Fruit fly (Drosophila melanogaster) whole organism, embryonic: ENCODE results near the gene Pex5.

Experiments used
- CG10431 ChIP-seq: fragments of 200-800 bp; sonication (Bioruptor generic); optimal IDR thresholded peaks from 3 replicates; lab custom pipeline; 2018; ENCODE audit warnings: missing biosample characterization, mild to moderate bottlenecking, missing genetic modification characterization
- CG10959 ChIP-seq: fragments of 200-800 bp; sonication (Bioruptor generic); IDR thresholded peaks from 2 replicates; pipeline ENCODE4 v1.3.6; 2022; ENCODE audit warnings: missing biosample characterization, missing genetic modification characterization
- CG1233 ChIP-seq: fragments of 200-800 bp; sonication (Bioruptor generic); optimal IDR thresholded peaks from 4 replicates; lab custom pipeline; 2018; ENCODE audit warnings: missing biosample characterization, mild to moderate bottlenecking, missing genetic modification characterization
- CG12391 ChIP-seq: fragments of 200-800 bp; sonication (Bioruptor generic); optimal IDR thresholded peaks from 3 replicates; lab custom pipeline; 2018; ENCODE audit warnings: missing biosample characterization, mild to moderate bottlenecking, missing genetic modification characterization, moderate library complexity
- CG12744 ChIP-seq: fragments of 200-800 bp; sonication (Bioruptor generic); optimal IDR thresholded peaks from 2 replicates; lab custom pipeline; 2016; ENCODE audit warnings: missing biosample characterization, missing genetic modification characterization
- CG13894 ChIP-seq: fragments of 200-800 bp; sonication (Bioruptor generic); optimal IDR thresholded peaks from 3 replicates; lab custom pipeline; 2018; ENCODE audit warnings: missing biosample characterization, mild to moderate bottlenecking, missing genetic modification characterization, moderate library complexity
- CG15269 ChIP-seq: fragments of 200-800 bp; sonication (Bioruptor generic); optimal IDR thresholded peaks from 2 replicates; lab custom pipeline; 2018; ENCODE audit warnings: missing biosample characterization, mild to moderate bottlenecking, missing genetic modification characterization, moderate library complexity
- CG16813 ChIP-seq: fragments of 200-800 bp; sonication (Bioruptor generic); IDR thresholded peaks from 3 replicates; pipeline ENCODE4 v1.3.6; 2022; ENCODE audit warnings: missing biosample characterization, missing genetic modification characterization; ENCODE audit not compliant: partially characterized antibody
- CG17385 ChIP-seq: fragments of 200-800 bp; sonication (Bioruptor generic); optimal IDR thresholded peaks from 3 replicates; lab custom pipeline; 2018; ENCODE audit warnings: missing biosample characterization, mild to moderate bottlenecking, missing genetic modification characterization
- CG18764 ChIP-seq: fragments of 200-800 bp; sonication (Bioruptor generic); optimal IDR thresholded peaks from 3 replicates; lab custom pipeline; 2016; ENCODE audit warnings: missing biosample characterization, missing genetic modification characterization
- CG2875 ChIP-seq: fragments of 200-800 bp; sonication (Bioruptor generic); optimal IDR thresholded peaks from 2 replicates; lab custom pipeline; 2017; ENCODE audit warnings: missing biosample characterization, mild to moderate bottlenecking, missing genetic modification characterization, missing genetic modification reagents
- CG30431 ChIP-seq: fragments of 200-800 bp; sonication (Bioruptor generic); optimal IDR thresholded peaks from 2 replicates; lab custom pipeline; 2017; ENCODE audit warnings: missing biosample characterization, missing genetic modification characterization
- CG33213 ChIP-seq: fragments of 200-800 bp; sonication (Bioruptor generic); optimal IDR thresholded peaks from 3 replicates; lab custom pipeline; 2016; ENCODE audit warnings: missing biosample characterization, missing genetic modification characterization
- CG34376 ChIP-seq: fragments of 200-800 bp; sonication (Bioruptor generic); optimal IDR thresholded peaks from 2 replicates; lab custom pipeline; 2018; ENCODE audit warnings: missing biosample characterization, mild to moderate bottlenecking, missing genetic modification characterization
- CG3838 ChIP-seq: fragments of 200-800 bp; sonication (Bioruptor generic); optimal IDR thresholded peaks from 3 replicates; lab custom pipeline; 2016; ENCODE audit warnings: missing biosample characterization, missing genetic modification characterization
- CG4328 ChIP-seq: fragments of 200-800 bp; sonication (Bioruptor generic); optimal IDR thresholded peaks from 3 replicates; lab custom pipeline; 2017; ENCODE audit warnings: missing biosample characterization, missing genetic modification reagents, missing genetic modification characterization
- CG6854 ChIP-seq: fragments of 200-800 bp; sonication (Bioruptor generic); optimal IDR thresholded peaks from 3 replicates; lab custom pipeline; 2017; ENCODE audit warnings: missing biosample characterization, mild to moderate bottlenecking, missing genetic modification characterization
- CG9215 ChIP-seq: fragments of 200-800 bp; sonication (Bioruptor generic); IDR thresholded peaks from 2 replicates; pipeline ENCODE4 v1.3.6; 2022; ENCODE audit warnings: missing biosample characterization, missing genetic modification characterization
- CTCF ChIP-seq: fragments of 200-800 bp; sonication (Bioruptor generic); optimal IDR thresholded peaks from 2 replicates; lab custom pipeline; 2017; ENCODE audit warnings: missing biosample characterization, mild to moderate bottlenecking, missing genetic modification characterization, moderate library complexity
- Camta ChIP-seq: fragments of 200-800 bp; sonication (Bioruptor generic); optimal IDR thresholded peaks from 2 replicates; lab custom pipeline; 2016; ENCODE audit warnings: missing biosample characterization, missing genetic modification characterization
- CoRest ChIP-seq: fragments of 200-800 bp; sonication (Bioruptor generic); optimal IDR thresholded peaks from 3 replicates; lab custom pipeline; 2018; ENCODE audit warnings: missing biosample characterization, mild to moderate bottlenecking, missing genetic modification characterization, moderate library complexity
- Dfd ChIP-seq, 2 experiments: fragments of >200 bp; optimal IDR thresholded peaks; 2 replicates each; lab custom pipeline; 2017; ENCODE audit warnings: missing biosample characterization in 2 of 2, missing genetic modification characterization in 2 of 2
- Dip2 ChIP-seq: fragments of 200-800 bp; sonication (Bioruptor generic); IDR thresholded peaks from 2 replicates; pipeline ENCODE4 v1.3.6; 2022; ENCODE audit warnings: missing biosample characterization, missing genetic modification characterization
- Doc3 ChIP-seq: fragments of 200-800 bp; sonication (Bioruptor generic); IDR thresholded peaks from 3 replicates; pipeline ENCODE4 v1.3.6; 2022; ENCODE audit warnings: missing biosample characterization, missing genetic modification characterization; ENCODE audit not compliant: partially characterized antibody
- HLH54F ChIP-seq: fragments of 200-800 bp; sonication (Bioruptor generic); optimal IDR thresholded peaks from 3 replicates; lab custom pipeline; 2016; ENCODE audit warnings: missing biosample characterization, missing genetic modification characterization
- Hr78 ChIP-seq, 2 experiments: fragments of 200-800 bp in 1 of 2; fragments of >200 bp in 1 of 2; sonication (Bioruptor generic) in 1 of 2; optimal IDR thresholded peaks; 2 replicates each; lab custom pipeline; 2017 to 2019; ENCODE audit warnings: missing biosample characterization in 2 of 2, missing genetic modification characterization in 2 of 2, mild to moderate bottlenecking in 1 of 2, moderate library complexity in 1 of 2
- Jarid2 ChIP-seq: fragments of 200-800 bp; sonication (Bioruptor generic); optimal IDR thresholded peaks from 3 replicates; lab custom pipeline; 2017; ENCODE audit warnings: mild to moderate bottlenecking, missing biosample characterization, missing genetic modification reagents, missing genetic modification characterization
- Kr ChIP-seq: fragments of 200-800 bp; sonication (Bioruptor generic); optimal IDR thresholded peaks from 2 replicates; lab custom pipeline; 2017; ENCODE audit warnings: missing biosample characterization, mild to moderate bottlenecking, missing genetic modification characterization
- Mad ChIP-seq: fragments of 200-800 bp; sonication (Bioruptor generic); optimal IDR thresholded peaks from 2 replicates; lab custom pipeline; 2016; ENCODE audit warnings: missing biosample characterization, missing genetic modification characterization
- Optix ChIP-seq: fragments of 200-800 bp; sonication (Bioruptor generic); IDR thresholded peaks from 3 replicates; pipeline ENCODE4 v1.3.6; 2022; ENCODE audit warnings: missing biosample characterization, missing genetic modification characterization
- PHDP ChIP-seq: fragments of 200-800 bp; sonication (Bioruptor generic); optimal IDR thresholded peaks from 3 replicates; lab custom pipeline; 2018; ENCODE audit warnings: missing biosample characterization, mild to moderate bottlenecking, missing genetic modification characterization, moderate library complexity
- Xrp1 ChIP-seq: fragments of 200-800 bp; sonication (Bioruptor generic); IDR thresholded peaks from 2 replicates; pipeline ENCODE4 v1.3.6; 2022; ENCODE audit warnings: missing biosample characterization, missing genetic modification characterization
- cato ChIP-seq: fragments of 200-800 bp; sonication (Bioruptor generic); optimal IDR thresholded peaks from 2 replicates; lab custom pipeline; 2016; ENCODE audit warnings: missing biosample characterization, missing genetic modification characterization, borderline replicate concordance
- crc ChIP-seq: fragments of 200-800 bp; sonication (Bioruptor generic); optimal IDR thresholded peaks from 2 replicates; lab custom pipeline; 2016; ENCODE audit warnings: missing biosample characterization, missing genetic modification characterization
- esg ChIP-seq: fragments of 200-800 bp; sonication (Bioruptor generic); conservative IDR thresholded peaks from 2 replicates; pipeline ENCODE4 v1.3.6; 2022; ENCODE audit warnings: missing biosample characterization, missing genetic modification characterization
- gem ChIP-seq: fragments of 200-800 bp; sonication (Bioruptor generic); optimal IDR thresholded peaks from 2 replicates; lab custom pipeline; 2019; ENCODE audit warnings: missing biosample characterization, mild to moderate bottlenecking, missing genetic modification characterization, moderate library complexity
- gro ChIP-seq: fragments of 200-800 bp; sonication (Bioruptor generic); optimal IDR thresholded peaks from 2 replicates; lab custom pipeline; 2016; ENCODE audit warnings: missing biosample characterization, missing genetic modification characterization
- gt ChIP-seq: fragments of 200-800 bp; sonication (Bioruptor generic); IDR thresholded peaks from 2 replicates; pipeline ENCODE4 v1.3.6; 2022; ENCODE audit warnings: missing biosample characterization, missing genetic modification characterization
- her ChIP-seq: fragments of 200-800 bp; sonication (Bioruptor generic); optimal IDR thresholded peaks from 2 replicates; lab custom pipeline; 2016; ENCODE audit warnings: missing biosample characterization, missing genetic modification characterization
- mam ChIP-seq: fragments of 200-800 bp; sonication (Bioruptor generic); optimal IDR thresholded peaks from 3 replicates; lab custom pipeline; 2016; ENCODE audit warnings: missing biosample characterization, missing genetic modification characterization
- otp ChIP-seq: fragments of 200-800 bp; sonication (Bioruptor generic); IDR thresholded peaks from 3 replicates; pipeline ENCODE4, ENCODE4 v1.3.6; 2022; ENCODE audit warnings: missing biosample characterization, missing genetic modification characterization
- pros ChIP-seq: fragments of 200-800 bp; sonication (Bioruptor generic); optimal IDR thresholded peaks from 3 replicates; lab custom pipeline; 2019; ENCODE audit warnings: missing biosample characterization, mild to moderate bottlenecking, missing genetic modification characterization, moderate library complexity
- psq ChIP-seq: fragments of 200-800 bp; sonication (Bioruptor generic); optimal IDR thresholded peaks from 2 replicates; lab custom pipeline; 2017; ENCODE audit warnings: missing biosample characterization, missing genetic modification characterization
- ro ChIP-seq: fragments of 200-800 bp; sonication (Bioruptor generic); IDR thresholded peaks from 2 replicates; pipeline ENCODE4 v1.3.6; 2022; ENCODE audit warnings: missing biosample characterization, missing genetic modification characterization
- seq ChIP-seq: fragments of 200-800 bp; sonication (Bioruptor generic); IDR thresholded peaks from 2 replicates; pipeline ENCODE4 v1.3.6; 2022; ENCODE audit warnings: missing biosample characterization, missing genetic modification characterization
- slp2 ChIP-seq: fragments of 200-800 bp; sonication (Bioruptor generic); optimal IDR thresholded peaks from 2 replicates; lab custom pipeline; 2016; ENCODE audit warnings: missing biosample characterization, missing genetic modification characterization
- stwl ChIP-seq: fragments of 200-800 bp; sonication (Bioruptor generic); optimal IDR thresholded peaks from 3 replicates; lab custom pipeline; 2018; ENCODE audit warnings: missing biosample characterization, mild to moderate bottlenecking, missing genetic modification characterization, moderate library complexity
- trem ChIP-seq: fragments of 200-800 bp; optimal IDR thresholded peaks from 3 replicates; lab custom pipeline; 2019; ENCODE audit warnings: missing biosample characterization, mild to moderate bottlenecking, missing genetic modification characterization, moderate library complexity
- trh ChIP-seq: fragments of 200-800 bp; sonication (Bioruptor generic); optimal IDR thresholded peaks from 2 replicates; lab custom pipeline; 2016; ENCODE audit warnings: missing biosample characterization, missing genetic modification characterization
- ttk ChIP-seq: fragments of 200-800 bp; sonication (Bioruptor generic); IDR thresholded peaks from 2 replicates; pipeline ENCODE4 v2.1.2; 2022; ENCODE audit warnings: missing biosample characterization, missing genetic modification characterization
- tup ChIP-seq: fragments of 200-800 bp; sonication (Bioruptor generic); optimal IDR thresholded peaks from 2 replicates; lab custom pipeline; 2016; ENCODE audit warnings: missing biosample characterization, mild to moderate bottlenecking, missing genetic modification characterization, moderate library complexity
- vnd ChIP-seq: fragments of 200-800 bp; sonication (Bioruptor generic); IDR thresholded peaks from 3 replicates; pipeline ENCODE4 v1.3.6; 2022; ENCODE audit warnings: missing biosample characterization, missing genetic modification characterization; ENCODE audit not compliant: partially characterized antibody

Pex5 gene

DNA sequence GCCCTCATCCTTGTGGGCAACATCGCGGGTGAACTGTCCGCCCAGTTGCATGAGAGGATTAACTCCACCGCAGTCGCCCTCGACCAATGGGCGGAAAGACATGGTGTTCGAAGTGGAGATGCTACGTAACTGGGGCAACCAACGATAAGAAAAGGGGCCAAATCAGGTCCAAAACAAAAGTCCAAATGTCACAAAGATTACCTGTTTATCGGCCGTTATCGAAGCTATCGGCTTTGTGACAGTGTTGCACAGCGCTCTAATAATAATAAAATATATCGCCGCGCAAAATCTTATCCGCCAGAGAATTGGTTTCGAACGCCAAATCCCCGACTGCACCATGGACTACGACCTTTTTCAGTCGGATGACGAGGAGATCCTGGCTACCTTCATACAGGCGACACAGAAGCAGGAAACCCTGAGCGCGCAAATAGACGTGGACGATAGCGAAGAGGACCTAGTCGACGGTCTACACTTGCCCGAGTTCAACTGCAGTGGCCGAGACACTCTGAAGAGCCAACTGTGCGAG is at the start of gene Pex5, which contains the start of gene CG14803 (continued):
- no peak for TF ChIP-seq Xrp1 (GFP tag; lab: Robert Waterston, UW)
- no peak for TF ChIP-seq PHDP (tag; lab: Kevin White, UChicago)
- no peak for TF ChIP-seq CG10431
- no peak for TF ChIP-seq ro (GFP tag; lab: Robert Waterston, UW)
- TF ChIP-seq gro, result no peak
- TF ChIP-seq CG3838, result no peak
- TF ChIP-seq CG18764 (GFP tag; lab: Kevin White, UChicago), result no peak
- TF ChIP-seq vnd (GFP tag; lab: Robert Waterston, UW), result peak; percentile 39; the same call in 2 of the 3 replicates
- TF ChIP-seq Mad (GFP tag; lab: Kevin White, UChicago), result no peak
- TF ChIP-seq CG1233 (GFP tag; lab: Kevin White, UChicago), result no peak
- no peak for TF ChIP-seq CG12391 (tag; lab: Kevin White, UChicago)
- no peak for TF ChIP-seq Dip2 (GFP tag; lab: Robert Waterston, UW)
- no peak for TF ChIP-seq seq (GFP tag; lab: Robert Waterston, UW)
- TF ChIP-seq Camta (GFP tag; lab: Kevin White, UChicago), result no peak
- no peak for TF ChIP-seq gem
- TF ChIP-seq stwl (tag; lab: Kevin White, UChicago), result peak; percentile 82
- peak; percentile 3 for TF ChIP-seq CoRest (tag; lab: Kevin White, UChicago)
- no peak for TF ChIP-seq CG4328 (GFP tag; lab: Kevin White, UChicago)
- TF ChIP-seq psq (GFP tag; lab: Kevin White, UChicago), result no peak
- no peak for TF ChIP-seq esg (GFP tag; lab: Robert Waterston, UW)
- no peak for TF ChIP-seq HLH54F
- TF ChIP-seq CG13894, result no peak
- no peak for TF ChIP-seq CG10959 (GFP tag; lab: Robert Waterston, UW)
- no peak for TF ChIP-seq CG9215 (GFP tag; lab: Robert Waterston, UW)
- peak; percentile 62 for TF ChIP-seq CG34376 (GFP tag; lab: Kevin White, UChicago)
- no peak for TF ChIP-seq gt
- TF ChIP-seq pros (GFP tag; lab: Kevin White, UChicago), result no peak
- TF ChIP-seq CG2875 (GFP tag; lab: Kevin White, UChicago), result no peak
- TF ChIP-seq CTCF (GFP tag; lab: Kevin White, UChicago), result no peak
- TF ChIP-seq Doc3 (GFP tag; lab: Robert Waterston, UW), result peak; percentile 39; the same call in 1 of the 3 replicates
- no peak for TF ChIP-seq CG33213 (GFP tag; lab: Kevin White, UChicago)
- TF ChIP-seq cato (GFP tag; lab: Kevin White, UChicago), result no peak
- no peak for TF ChIP-seq trh
- TF ChIP-seq Kr (GFP tag; lab: Kevin White, UChicago), result no peak
- TF ChIP-seq CG15269 (tag; lab: Kevin White, UChicago), result no peak
- TF ChIP-seq otp (GFP tag; lab: Robert Waterston, UW), result no peak
- no peak for TF ChIP-seq her (GFP tag; lab: Kevin White, UChicago)
- TF ChIP-seq CG30431 (GFP tag; lab: Kevin White, UChicago), result no peak
- TF ChIP-seq ttk (GFP tag; lab: Robert Waterston, UW), result no peak
- no peak for TF ChIP-seq Dfd (GFP tag; optimal IDR thresholded peaks at IDR 0.05; lab: Kevin White, UChicago)
- no peak for TF ChIP-seq CG12744
- TF ChIP-seq CG16813 (GFP tag; lab: Robert Waterston, UW), result peak; percentile 65
- no peak for TF ChIP-seq CG17385 (GFP tag; lab: Kevin White, UChicago)
- TF ChIP-seq crc (GFP tag; lab: Kevin White, UChicago), result no peak
- no peak for TF ChIP-seq Hr78 (GFP tag; optimal IDR thresholded peaks at IDR 0.05; lab: Kevin White, UChicago)
- peak; percentile 26 for TF ChIP-seq trem
- TF ChIP-seq tup (GFP tag; lab: Kevin White, UChicago), result no peak
- no peak for TF ChIP-seq CG6854 (GFP tag; lab: Kevin White, UChicago)
- no peak for TF ChIP-seq slp2 (GFP tag; lab: Kevin White, UChicago)
- no peak for TF ChIP-seq mam
- TF ChIP-seq Jarid2 (GFP tag; lab: Kevin White, UChicago), result no peak
- no peak for TF ChIP-seq Optix
